Fruit fly (Drosophila melanogaster): ENCODE results near the gene CG44362.

CG44362 gene

DNA sequence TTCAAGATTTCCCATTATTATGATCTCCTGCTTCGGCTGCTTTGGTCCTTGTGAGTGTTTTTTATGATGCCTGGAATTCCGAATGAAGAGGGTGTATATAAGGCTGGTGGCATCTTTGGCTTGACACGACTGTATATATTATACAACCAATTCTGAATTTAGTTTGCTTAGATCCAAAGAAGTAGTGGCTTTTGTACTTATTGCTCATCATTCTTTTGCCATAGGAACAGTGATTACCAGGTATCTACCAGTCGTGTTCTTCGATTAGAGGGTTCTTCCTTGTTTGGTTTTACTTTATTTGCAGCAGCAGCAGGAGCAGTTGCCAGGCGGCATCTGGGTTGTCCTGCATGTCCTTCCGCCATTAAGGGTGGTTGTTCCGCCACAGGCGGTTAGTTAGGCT, 6.2 kb downstream of the CG44362 start (continued):
- TF ChIP-seq Dfd (GFP tag; optimal IDR thresholded peaks at IDR 0.05), result no peak
- peak; percentile 69 for TF ChIP-seq woc (GFP tag; optimal IDR thresholded peaks at IDR 0.05)
- TF ChIP-seq dmrt93B (GFP tag; optimal IDR thresholded peaks at IDR 0.05), result no peak
- TF ChIP-seq fru (GFP tag; optimal IDR thresholded peaks at IDR 0.05), result peak; percentile 59
- TF ChIP-seq rgr (GFP tag; optimal IDR thresholded peaks at IDR 0.05), result peak; percentile 62

DNA sequence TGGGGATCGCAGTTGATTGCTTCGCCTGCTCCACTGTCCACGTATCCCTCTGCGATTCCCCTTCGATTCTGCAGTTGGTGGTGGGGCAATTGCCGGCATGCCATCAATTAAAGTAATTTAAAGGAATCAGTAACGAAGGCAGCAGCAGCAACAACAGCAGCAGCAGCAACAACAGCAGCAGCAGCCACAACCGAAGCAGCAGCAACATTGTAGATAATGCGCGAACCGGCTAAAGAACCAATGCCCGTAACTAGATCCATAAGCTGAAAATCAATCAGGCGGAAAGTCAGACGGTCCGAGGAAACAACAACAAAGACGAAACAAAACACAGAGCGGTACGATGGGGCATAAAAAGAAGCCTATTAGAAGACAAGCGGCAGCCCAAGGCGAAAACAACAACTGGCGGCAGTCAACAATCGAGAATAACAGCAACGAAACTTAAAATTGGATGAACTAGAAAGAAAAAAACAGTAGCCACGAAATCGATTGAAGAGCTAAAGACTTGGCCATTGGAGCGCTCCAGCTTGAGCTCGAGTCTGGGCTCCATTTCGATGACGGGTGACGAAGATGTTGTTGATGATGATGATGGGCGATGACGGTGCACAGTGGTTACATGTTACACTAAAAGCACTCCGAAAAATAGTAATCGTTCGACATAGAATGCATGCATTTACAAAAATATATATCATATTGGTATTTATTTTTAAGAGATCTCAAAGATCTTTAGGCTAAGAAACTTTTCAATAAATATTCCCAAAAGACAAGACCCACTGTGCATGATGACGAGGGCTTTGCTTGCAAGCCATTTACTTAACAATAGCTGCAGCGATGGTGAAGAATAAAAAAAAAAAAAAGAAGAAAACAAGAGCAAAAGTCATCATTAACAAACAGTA, 8.3 kb downstream of the CG44362 start:
- peak; percentile 88 for TF ChIP-seq HLH106 (tag; optimal IDR thresholded peaks at IDR 0.05)
- TF ChIP-seq tai (GFP tag; optimal IDR thresholded peaks at IDR 0.05), result peak; percentile 92
- TF ChIP-seq woc (GFP tag; optimal IDR thresholded peaks at IDR 0.05), result peak; percentile 88
- no peak for TF ChIP-seq Hr78 (GFP tag; optimal IDR thresholded peaks at IDR 0.05)
- TF ChIP-seq brk (GFP tag; optimal IDR thresholded peaks at IDR 0.05), result peak; percentile 93
- TF ChIP-seq Hnf4 (GFP tag; optimal IDR thresholded peaks at IDR 0.05), result peak; percentile 95
- no peak for TF ChIP-seq Abd-B (GFP tag; optimal IDR thresholded peaks at IDR 0.05)
- TF ChIP-seq Jra (GFP tag; optimal IDR thresholded peaks at IDR 0.05), result peak; percentile 84
- TF ChIP-seq h (GFP tag; optimal IDR thresholded peaks at IDR 0.05), result peak; percentile 96
- peak; percentile 55 for TF ChIP-seq GATAd (GFP tag; optimal IDR thresholded peaks at IDR 0.05)
- peak; percentile 84 for TF ChIP-seq CrebA (GFP tag; optimal IDR thresholded peaks at IDR 0.05; ENCODE audit: borderline replicate concordance)
- peak; percentile 92 for TF ChIP-seq psq (GFP tag; optimal IDR thresholded peaks at IDR 0.05)
- peak; percentile 30 for TF ChIP-seq CG9705 (GFP tag; optimal IDR thresholded peaks at IDR 0.05)
- peak; percentile 94 for TF ChIP-seq OdsH (GFP tag; optimal IDR thresholded peaks at IDR 0.05)
- TF ChIP-seq ey (GFP tag; optimal IDR thresholded peaks at IDR 0.05), result peak; percentile 94
- no peak for TF ChIP-seq N (GFP tag; optimal IDR thresholded peaks at IDR 0.05)
- TF ChIP-seq dsf (GFP tag; optimal IDR thresholded peaks at IDR 0.05; ENCODE audit: borderline replicate concordance), result peak; percentile 83
- peak; percentile 90 for TF ChIP-seq sv (GFP tag; optimal IDR thresholded peaks at IDR 0.05)
- peak; percentile 65 for TF ChIP-seq Rel (GFP tag; optimal IDR thresholded peaks at IDR 0.05)
- peak; percentile 63 for TF ChIP-seq Rel (tag; optimal IDR thresholded peaks at IDR 0.05)
- TF ChIP-seq br (GFP tag; optimal IDR thresholded peaks at IDR 0.05), result peak; percentile 97
- TF ChIP-seq lola (GFP tag; optimal IDR thresholded peaks at IDR 0.05), result no peak
- peak; percentile 89 for TF ChIP-seq sage (GFP tag; optimal IDR thresholded peaks at IDR 0.05)
- peak; percentile 97 for TF ChIP-seq rgr (GFP tag; optimal IDR thresholded peaks at IDR 0.05)
- peak; percentile 15 for TF ChIP-seq Hr83 (GFP tag; optimal IDR thresholded peaks at IDR 0.05; ENCODE audit: poor library complexity, severe bottlenecking)
- TF ChIP-seq Mio (GFP tag; optimal IDR thresholded peaks at IDR 0.05), result peak; percentile 66
- TF ChIP-seq Dif (GFP tag; optimal IDR thresholded peaks at IDR 0.05; ENCODE audit: partially characterized antibody), result no peak
- peak; percentile 59 for TF ChIP-seq dmrt93B (GFP tag; optimal IDR thresholded peaks at IDR 0.05)
- TF ChIP-seq usp (GFP tag; optimal IDR thresholded peaks at IDR 0.05), result no peak
- no peak for TF ChIP-seq Myc (optimal IDR thresholded peaks at IDR 0.05)
- peak; percentile 91 for TF ChIP-seq fru (GFP tag; optimal IDR thresholded peaks at IDR 0.05)
- TF ChIP-seq Dfd (GFP tag; optimal IDR thresholded peaks at IDR 0.05), result no peak
- TF ChIP-seq jim (GFP tag; optimal IDR thresholded peaks at IDR 0.05), result no peak
- no peak for TF ChIP-seq dl (GFP tag; optimal IDR thresholded peaks at IDR 0.05; ENCODE audit: insufficient read depth in 1 of 2, partially characterized antibody in 2 of 2)
- peak; percentile 58 for TF ChIP-seq CG32264 (GFP tag; optimal IDR thresholded peaks at IDR 0.05)
- no peak for TF ChIP-seq pan (optimal IDR thresholded peaks at IDR 0.05)
- TF ChIP-seq foxo (GFP tag; optimal IDR thresholded peaks at IDR 0.05), result peak; percentile 40 to 94
- no peak for TF ChIP-seq Vsx2 (GFP tag; optimal IDR thresholded peaks at IDR 0.05; ENCODE audit: partially characterized antibody)
- TF ChIP-seq Sp1 (GFP tag; optimal IDR thresholded peaks at IDR 0.05), result peak; percentile 92

All from whole organism, wandering third instar larva.